Worm (Caenorhabditis elegans): ENCODE measurements around the gene ent-7.
"Not testable (repeated sequence)": the region's sequence is repeated elsewhere in the genome, so short reads cannot be mapped to it uniquely, and the experiment has no call there.

DNA sequence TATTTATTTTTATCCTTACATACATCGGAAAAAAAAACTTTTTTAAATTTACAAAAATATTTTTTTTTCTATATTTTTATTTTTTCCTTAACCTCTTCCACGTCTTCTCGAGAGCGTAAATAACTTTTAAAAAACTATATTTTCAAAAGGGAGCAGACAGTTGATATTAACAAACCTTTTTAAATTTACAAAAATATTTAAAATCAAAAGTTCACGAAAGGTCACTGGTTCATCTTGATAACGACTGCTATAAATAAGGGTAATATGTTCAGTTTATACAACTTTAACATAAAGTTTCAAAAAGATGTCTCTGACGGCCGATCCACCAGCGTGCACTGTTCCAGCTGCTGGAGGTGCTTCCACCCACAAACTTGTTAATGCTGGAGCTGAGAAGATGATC, 11.7 kb downstream of the ent-7 start, which contains the start of the genes F44D12.16 and msd-2:
- not testable (repeated sequence) for TF ChIP-seq ztf-29 (GFP tag; IDR thresholded peaks at IDR 0.05); klf-2 (GFP tag; conservative IDR thresholded peaks at IDR 0.05); tab-1 (GFP tag; IDR thresholded peaks at IDR 0.05); ref-1 (GFP tag; conservative IDR thresholded peaks at IDR 0.05); cog-1 (tag; optimal IDR thresholded peaks at IDR 0.05); ztf-23 (GFP tag; IDR thresholded peaks at IDR 0.05); T22C8.4 (GFP tag; IDR thresholded peaks at IDR 0.05); flt-1 (GFP tag; IDR thresholded peaks at IDR 0.05)

Data from whole organism, midembryonic.